Worm (Caenorhabditis elegans): ENCODE measurements around the gene F14D7.1.

DNA sequence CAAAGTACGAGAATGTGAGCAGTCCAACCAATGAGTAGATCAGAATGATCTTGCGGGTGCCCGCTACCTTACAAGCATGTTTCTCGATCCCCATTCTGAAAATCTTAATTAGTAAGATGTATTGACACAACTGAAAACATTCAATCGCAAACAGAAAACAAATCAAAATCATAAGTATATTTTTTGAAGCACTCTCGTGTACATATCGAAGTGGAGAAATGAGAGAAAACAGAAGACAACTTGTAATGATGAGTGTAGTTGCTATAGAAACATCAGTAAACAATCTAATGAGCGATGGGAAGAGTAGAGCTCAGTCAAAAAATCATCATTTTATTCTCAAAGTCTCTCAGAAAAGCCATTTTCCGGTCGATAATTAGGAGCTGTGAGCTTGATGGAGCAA lies 23.4 kb upstream of the F14D7.1 start, which contains the start of gene F14D7.8:
- no peak for TF ChIP-seq nhr-11 (tag; optimal IDR thresholded peaks at IDR 0.05)
- TF ChIP-seq nhr-28 (tag; optimal IDR thresholded peaks at IDR 0.05): no peak
- TF ChIP-seq snpc-4 (tag; optimal IDR thresholded peaks at IDR 0.05): no peak
- TF ChIP-seq mdl-1 (tag; optimal IDR thresholded peaks at IDR 0.05): no peak
- no peak for TF ChIP-seq nhr-12 (tag; optimal IDR thresholded peaks at IDR 0.05)
- TF ChIP-seq jun-1 (tag; optimal IDR thresholded peaks at IDR 0.05): no peak
- no peak for TF ChIP-seq nhr-76 (tag; optimal IDR thresholded peaks at IDR 0.05)
- TF ChIP-seq unc-39 (tag; optimal IDR thresholded peaks at IDR 0.05): no peak
- no peak for TF ChIP-seq unc-62 (GFP tag; optimal IDR thresholded peaks at IDR 0.05)
- TF ChIP-seq fos-1 (tag; optimal IDR thresholded peaks at IDR 0.05): no peak
- no peak for TF ChIP-seq aly-2 (tag; optimal IDR thresholded peaks at IDR 0.05)
- TF ChIP-seq nhr-237 (tag; optimal IDR thresholded peaks at IDR 0.05): no peak
- no peak for TF ChIP-seq egl-27 (tag; optimal IDR thresholded peaks at IDR 0.05)
- TF ChIP-seq pqm-1 (tag; optimal IDR thresholded peaks at IDR 0.05): no peak
